Worm (Caenorhabditis elegans): ENCODE results near the gene lys-8.
A peak's percentile ranks its signal among the peaks of the same experiment; 100 is the strongest.

Gene lys-8

DNA sequence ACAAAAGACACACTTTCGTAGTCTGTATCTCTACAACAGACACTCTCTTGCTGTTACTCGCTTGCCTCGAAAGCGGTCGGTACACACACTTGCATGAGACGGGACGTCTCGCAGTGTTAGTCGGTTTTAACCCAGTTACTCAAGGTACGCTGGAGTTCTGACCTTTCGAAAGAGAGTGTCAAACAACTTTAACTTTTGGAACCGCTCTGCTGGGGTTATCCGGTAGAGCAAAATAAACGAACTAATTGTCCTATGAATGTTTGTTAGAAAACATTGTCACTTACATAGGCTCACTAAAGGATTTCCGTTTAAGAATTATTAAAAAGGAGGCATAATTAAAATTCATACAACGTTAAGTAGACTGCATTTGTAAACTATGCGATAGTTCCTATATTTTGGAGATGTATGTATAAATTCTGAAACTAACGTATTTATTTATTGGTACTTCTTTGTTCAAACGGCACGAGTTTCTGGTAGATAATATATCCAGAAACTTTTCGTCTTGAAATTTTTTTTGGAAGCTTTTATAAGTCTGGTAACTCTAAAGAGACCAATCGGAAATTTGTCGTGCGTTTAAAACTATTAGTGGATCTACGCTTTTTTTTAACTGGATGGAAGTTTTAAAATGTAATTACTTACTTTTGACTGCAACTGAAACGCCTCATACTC is 42.4 kb upstream of the lys-8 start (continued):
- TF ChIP-seq nhr-90 (tag; optimal IDR thresholded peaks at IDR 0.05) (peak; percentile 69), chd-7 (tag; optimal IDR thresholded peaks at IDR 0.05) (peak; percentile 97), hsf-1 (GFP tag; IDR thresholded peaks at IDR 0.05) (peak; percentile 67), aptf-2 (GFP tag; conservative IDR thresholded peaks at IDR 0.05) (peak; percentile 72; the same call in 1 of the 2 replicates), hlh-26 (GFP tag; conservative IDR thresholded peaks at IDR 0.05) (no peak), mcd-1 (GFP tag; IDR thresholded peaks at IDR 0.05) (peak; percentile 95), sptf-2 (GFP tag; optimal IDR thresholded peaks at IDR 0.05) (peak; percentile 10), attf-5 (GFP tag; optimal IDR thresholded peaks at IDR 0.05) (peak; percentile 87), atf-7 (tag; optimal IDR thresholded peaks at IDR 0.05) (peak; percentile 98), athp-1 (tag; optimal IDR thresholded peaks at IDR 0.05) (peak; percentile 94), sea-2 (GFP tag; IDR thresholded peaks at IDR 0.05) (peak; percentile 77; the same call in 1 of the 2 replicates), snpc-1.1 (tag; optimal IDR thresholded peaks at IDR 0.05; ENCODE audit: insufficient read depth) (peak; percentile 95), ceh-27 (GFP tag; optimal IDR thresholded peaks at IDR 0.05) (peak; percentile 98), ztf-22 (GFP tag; optimal IDR thresholded peaks at IDR 0.05) (peak; percentile 86), fkh-3 (tag; optimal IDR thresholded peaks at IDR 0.05) (peak; percentile 82), F52B5.7 (tag; optimal IDR thresholded peaks at IDR 0.05) (peak; percentile 96), efl-1 (GFP tag; optimal IDR thresholded peaks at IDR 0.05) (peak; percentile 47), lsy-27 (tag; optimal IDR thresholded peaks at IDR 0.05; ENCODE audit: borderline replicate concordance, insufficient read depth) (no peak), nhr-27 (tag; optimal IDR thresholded peaks at IDR 0.05) (peak; percentile 89), lin-40 (tag; optimal IDR thresholded peaks at IDR 0.05) (peak; percentile 99), C06A6.2 (GFP tag; conservative IDR thresholded peaks at IDR 0.05) (peak; percentile 96), somi-1 (GFP tag; optimal IDR thresholded peaks at IDR 0.05) (peak; percentile 94), let-607 (tag; optimal IDR thresholded peaks at IDR 0.05) (peak; percentile 79 to 91), F49E8.2 (tag; optimal IDR thresholded peaks at IDR 0.05; ENCODE audit: insufficient read depth) (peak; percentile 59), mxl-1 (tag; optimal IDR thresholded peaks at IDR 0.05) (peak; percentile 65), nfyb-1 (GFP tag; IDR thresholded peaks at IDR 0.05) (peak; percentile 98), madf-3 (GFP tag; IDR thresholded peaks at IDR 0.05) (no peak; the same call in none of the 2 replicates), ztf-26 (tag; optimal IDR thresholded peaks at IDR 0.05) (peak; percentile 98), T07F8.4 (tag; optimal IDR thresholded peaks at IDR 0.05) (peak; percentile 82), lin-54 (GFP tag; optimal IDR thresholded peaks at IDR 0.05) (peak; percentile 93), B0261.1 (tag; optimal IDR thresholded peaks at IDR 0.05) (peak; percentile 51), bed-1 (GFP tag; IDR thresholded peaks at IDR 0.05) (0 out of 2 replicates have a peak, but pooled peaks have one; percentile 47), tbx-9 (tag; optimal IDR thresholded peaks at IDR 0.05; ENCODE audit: borderline replicate concordance) (no peak), pbrm-1 (GFP tag; IDR thresholded peaks at IDR 0.05) (peak; percentile 99), nfya-2 (GFP tag; IDR thresholded peaks at IDR 0.05) (0 out of 2 replicates have a peak, but pooled peaks have one; percentile 55), sdz-38 (tag; optimal IDR thresholded peaks at IDR 0.05) (peak; percentile 44), hmg-1.2 (GFP tag; IDR thresholded peaks at IDR 0.05) (peak; percentile 90), Y79H2A.3 (GFP tag; conservative IDR thresholded peaks at IDR 0.05) (peak; percentile 68; the same call in 1 of the 2 replicates), lsl-1 (GFP tag; optimal IDR thresholded peaks at IDR 0.05) (peak; percentile 55), pha-4 (tag; optimal IDR thresholded peaks at IDR 0.05) (peak; percentile 95), nhr-80 (tag; optimal IDR thresholded peaks at IDR 0.05) (peak; percentile 45), snpc-3.4 (tag; optimal IDR thresholded peaks at IDR 0.05) (peak; percentile 93), ztf-6 (GFP tag; IDR thresholded peaks at IDR 0.05) (0 out of 2 replicates have a peak, but pooled peaks have one; percentile 44), dpl-1 (GFP tag; optimal IDR thresholded peaks at IDR 0.05) (peak; percentile 53), F57A8.1 (GFP tag; optimal IDR thresholded peaks at IDR 0.05) (peak; percentile 78), him-1 (tag; optimal IDR thresholded peaks at IDR 0.05) (peak; percentile 85)
